Fruit fly (Drosophila melanogaster) whole organism, embryonic: ENCODE data around the gene Swip-1.
A peak's percentile ranks its signal among the peaks of the same experiment; 100 is the strongest.

ENCODE experiments used
- Abd-B ChIP-seq: fragments of 200-800 bp; sonication (Bioruptor generic); optimal IDR thresholded peaks from 2 replicates; lab custom pipeline; 2018; ENCODE audit warnings: missing biosample characterization, mild to moderate bottlenecking, missing genetic modification characterization, moderate library complexity
- Atf-2 ChIP-seq: fragments of 200-800 bp; sonication (Bioruptor generic); optimal IDR thresholded peaks from 2 replicates; lab custom pipeline; 2016; ENCODE audit warnings: missing biosample characterization, missing genetic modification characterization
- CG10209 ChIP-seq: fragments of 200-800 bp; sonication (Bioruptor generic); optimal IDR thresholded peaks from 3 replicates; lab custom pipeline; 2017; ENCODE audit warnings: missing biosample characterization, mild to moderate bottlenecking, missing genetic modification characterization, missing genetic modification reagents
- CG10959 ChIP-seq: fragments of 200-800 bp; sonication (Bioruptor generic); IDR thresholded peaks from 2 replicates; pipeline ENCODE4 v1.3.6; 2022; ENCODE audit warnings: missing biosample characterization, missing genetic modification characterization
- CG11085 ChIP-seq: fragments of 200-800 bp; sonication (Bioruptor generic); IDR thresholded peaks from 2 replicates; pipeline ENCODE4 v1.3.6; 2022; ENCODE audit warnings: missing biosample characterization, missing genetic modification characterization
- CG15073 ChIP-seq: fragments of 200-800 bp; sonication (Bioruptor generic); optimal IDR thresholded peaks from 2 replicates; lab custom pipeline; 2016; ENCODE audit warnings: missing biosample characterization, missing genetic modification characterization
- CG15514 ChIP-seq: fragments of 200-800 bp; sonication (Bioruptor generic); optimal IDR thresholded peaks from 3 replicates; lab custom pipeline; 2017; ENCODE audit warnings: missing biosample characterization, missing genetic modification characterization, mild to moderate bottlenecking, moderate library complexity, missing genetic modification reagents
- CG16815 ChIP-seq: fragments of 200-800 bp; sonication (Bioruptor generic); optimal IDR thresholded peaks from 3 replicates; lab custom pipeline; 2017; ENCODE audit warnings: missing biosample characterization, mild to moderate bottlenecking, missing genetic modification characterization
- CG17385 ChIP-seq: fragments of 200-800 bp; sonication (Bioruptor generic); optimal IDR thresholded peaks from 3 replicates; lab custom pipeline; 2018; ENCODE audit warnings: missing biosample characterization, mild to moderate bottlenecking, missing genetic modification characterization
- CG30403 ChIP-seq: fragments of 200-800 bp; sonication (Bioruptor generic); optimal IDR thresholded peaks from 3 replicates; lab custom pipeline; 2016; ENCODE audit warnings: missing biosample characterization, missing genetic modification characterization
- CG31388 ChIP-seq: fragments of 200-800 bp; sonication (Bioruptor generic); optimal IDR thresholded peaks from 2 replicates; lab custom pipeline; 2016; ENCODE audit warnings: missing biosample characterization, missing genetic modification characterization
- CG4617 ChIP-seq: fragments of 200-800 bp; sonication (Bioruptor generic); optimal IDR thresholded peaks from 3 replicates; lab custom pipeline; 2016; ENCODE audit warnings: missing biosample characterization, missing genetic modification characterization, borderline replicate concordance
- CG4854 ChIP-seq: fragments of 200-800 bp; sonication (Bioruptor generic); optimal IDR thresholded peaks from 2 replicates; lab custom pipeline; 2016; ENCODE audit warnings: missing biosample characterization, missing genetic modification characterization, inconsistent platforms
- CG5245 ChIP-seq: fragments of 200-800 bp; sonication (Bioruptor generic); optimal IDR thresholded peaks from 3 replicates; lab custom pipeline; 2016; ENCODE audit warnings: missing biosample characterization, missing genetic modification characterization
- CG6175 ChIP-seq: fragments of 200-800 bp; sonication (Bioruptor generic); IDR thresholded peaks from 3 replicates; pipeline ENCODE4 v1.3.6; 2022; ENCODE audit warnings: missing biosample characterization, missing genetic modification characterization
- CG6654 ChIP-seq: fragments of 200-800 bp; sonication (Bioruptor generic); optimal IDR thresholded peaks from 2 replicates; lab custom pipeline; 2017; ENCODE audit warnings: missing biosample characterization, mild to moderate bottlenecking, missing genetic modification characterization
- CG7987 ChIP-seq: fragments of 200-800 bp; sonication (Bioruptor generic); optimal IDR thresholded peaks from 2 replicates; lab custom pipeline; 2018; ENCODE audit warnings: missing biosample characterization, mild to moderate bottlenecking, missing genetic modification characterization, moderate library complexity
- CG9932 ChIP-seq: fragments of 200-800 bp; sonication (Bioruptor generic); IDR thresholded peaks from 2 replicates; pipeline ENCODE4 v1.3.6; 2022; ENCODE audit warnings: missing biosample characterization, missing genetic modification characterization
- Dfd ChIP-seq, 2 experiments: fragments of >200 bp; optimal IDR thresholded peaks; 2 replicates each; lab custom pipeline; 2017; ENCODE audit warnings: missing biosample characterization in 2 of 2, missing genetic modification characterization in 2 of 2
- Dip3 ChIP-seq: fragments of 200-800 bp; sonication (Bioruptor generic); optimal IDR thresholded peaks from 3 replicates; lab custom pipeline; 2016; ENCODE audit warnings: missing biosample characterization, missing genetic modification characterization
- Doc2 ChIP-seq: fragments of 200-800 bp; sonication (Bioruptor generic); IDR thresholded peaks from 2 replicates; pipeline ENCODE4 v1.3.6; 2022; ENCODE audit warnings: missing biosample characterization, missing genetic modification characterization
- Doc3 ChIP-seq: fragments of 200-800 bp; sonication (Bioruptor generic); IDR thresholded peaks from 3 replicates; pipeline ENCODE4 v1.3.6; 2022; ENCODE audit warnings: missing biosample characterization, missing genetic modification characterization; ENCODE audit not compliant: partially characterized antibody
- MESR4 ChIP-seq: fragments of 200-800 bp; sonication (Bioruptor generic); optimal IDR thresholded peaks from 2 replicates; lab custom pipeline; 2018; ENCODE audit warnings: missing biosample characterization, mild to moderate bottlenecking, missing genetic modification characterization, moderate library complexity
- Myb ChIP-seq: fragments of 200-800 bp; sonication (Bioruptor generic); optimal IDR thresholded peaks from 2 replicates; lab custom pipeline; 2016; ENCODE audit warnings: missing biosample characterization, missing genetic modification characterization
- Opbp ChIP-seq: fragments of 200-800 bp; sonication (Bioruptor generic); IDR thresholded peaks from 3 replicates; pipeline ENCODE4 v1.3.6; 2022; ENCODE audit warnings: missing biosample characterization, missing genetic modification characterization; ENCODE audit not compliant: partially characterized antibody
- Sin3A ChIP-seq: fragments of >200 bp; optimal IDR thresholded peaks from 2 replicates; lab custom pipeline; 2018
- Usf ChIP-seq: fragments of 200-800 bp; sonication (Bioruptor generic); optimal IDR thresholded peaks from 2 replicates; lab custom pipeline; 2017; ENCODE audit warnings: missing genotype, missing biosample characterization, missing genetic modification characterization
- ac ChIP-seq: fragments of 200-800 bp; sonication (Bioruptor generic); optimal IDR thresholded peaks from 3 replicates; lab custom pipeline; 2017; ENCODE audit warnings: missing biosample characterization, mild to moderate bottlenecking, missing genetic modification characterization
- ash1 ChIP-seq: fragments of 200-800 bp; sonication (Bioruptor generic); optimal IDR thresholded peaks from 2 replicates; lab custom pipeline; 2018; ENCODE audit warnings: missing biosample characterization, mild to moderate bottlenecking, missing genetic modification characterization
- ato ChIP-seq: fragments of 200-800 bp; sonication (Bioruptor generic); IDR thresholded peaks from 2 replicates; pipeline ENCODE4 v1.3.6; 2022; ENCODE audit warnings: missing biosample characterization, missing genetic modification characterization; ENCODE audit not compliant: partially characterized antibody
- bsh ChIP-seq, 2 experiments: fragments of 200-800 bp; sonication (Bioruptor generic); optimal IDR thresholded peaks; 2 replicates each; lab custom pipeline; 2017 to 2018; ENCODE audit warnings: mild to moderate bottlenecking in 2 of 2, missing biosample characterization in 2 of 2, missing genetic modification characterization in 2 of 2, moderate library complexity in 1 of 2
- cad ChIP-seq: fragments of >200 bp; optimal IDR thresholded peaks from 2 replicates; lab custom pipeline; 2017; ENCODE audit warnings: missing biosample characterization, missing genetic modification characterization
- cwo ChIP-seq: fragments of 200-800 bp; sonication (Bioruptor generic); optimal IDR thresholded peaks from 3 replicates; lab custom pipeline; 2017; ENCODE audit warnings: missing biosample characterization, missing genetic modification characterization, mild to moderate bottlenecking, moderate library complexity, missing genetic modification reagents
- dan ChIP-seq: fragments of 200-800 bp; sonication (Bioruptor generic); IDR thresholded peaks from 2 replicates; pipeline ENCODE4 v1.3.6; 2022; ENCODE audit warnings: missing biosample characterization, missing genetic modification characterization
- danr ChIP-seq: fragments of 200-800 bp; sonication (Bioruptor generic); IDR thresholded peaks from 2 replicates; pipeline ENCODE4 v1.3.6; 2022; ENCODE audit warnings: missing biosample characterization, missing genetic modification characterization
- eve ChIP-seq, 2 experiments: fragments of >200 bp; optimal IDR thresholded peaks; 2 replicates each; lab custom pipeline; 2017; ENCODE audit warnings: missing biosample characterization in 2 of 2, missing genetic modification characterization in 2 of 2
- ewg ChIP-seq: fragments of 200-800 bp; sonication (Bioruptor generic); optimal IDR thresholded peaks from 3 replicates; lab custom pipeline; 2017; ENCODE audit warnings: mild to moderate bottlenecking, missing biosample characterization, missing genetic modification reagents, missing genetic modification characterization
- gce ChIP-seq: fragments of 200-800 bp; sonication (Bioruptor generic); IDR thresholded peaks from 3 replicates; pipeline ENCODE4 v1.3.6; 2022; ENCODE audit warnings: missing biosample characterization, missing genetic modification characterization
- gsb-n ChIP-seq: fragments of 200-800 bp; sonication (Bioruptor generic); optimal IDR thresholded peaks from 3 replicates; lab custom pipeline; 2018; ENCODE audit warnings: missing biosample characterization, mild to moderate bottlenecking, missing genetic modification characterization
- hb ChIP-seq: fragments of 200-800 bp; sonication (Bioruptor generic); IDR thresholded peaks from 3 replicates; pipeline ENCODE4 v1.3.6; 2022; ENCODE audit warnings: missing biosample characterization, missing genetic modification characterization; ENCODE audit not compliant: partially characterized antibody
- lov ChIP-seq, 2 experiments: fragments of 200-800 bp in 1 of 2; fragments of >200 bp in 1 of 2; sonication (Bioruptor generic) in 1 of 2; IDR thresholded peaks in 1 of 2; optimal IDR thresholded peaks in 1 of 2; 2 replicates in 1 of 2; 3 replicates in 1 of 2; pipeline versions ENCODE4 v1.3.6 to Lab custom; 2017 to 2022; ENCODE audit warnings: missing biosample characterization in 1 of 2, missing genetic modification characterization in 1 of 2
- maf-S ChIP-seq: fragments of 200-800 bp; sonication (Bioruptor generic); optimal IDR thresholded peaks from 2 replicates; lab custom pipeline; 2016; ENCODE audit warnings: missing biosample characterization, missing genetic modification characterization
- nmo ChIP-seq: fragments of 200-800 bp; sonication (Bioruptor generic); optimal IDR thresholded peaks from 2 replicates; lab custom pipeline; 2018; ENCODE audit warnings: missing biosample characterization, mild to moderate bottlenecking, missing genetic modification characterization, moderate library complexity
- pzg ChIP-seq: fragments of 200-800 bp; sonication (Bioruptor generic); optimal IDR thresholded peaks from 3 replicates; lab custom pipeline; 2018; ENCODE audit warnings: missing biosample characterization, mild to moderate bottlenecking, missing genetic modification characterization, moderate library complexity
- ro ChIP-seq: fragments of 200-800 bp; sonication (Bioruptor generic); IDR thresholded peaks from 2 replicates; pipeline ENCODE4 v1.3.6; 2022; ENCODE audit warnings: missing biosample characterization, missing genetic modification characterization
- schlank ChIP-seq: fragments of 200-800 bp; sonication (Bioruptor generic); optimal IDR thresholded peaks from 2 replicates; lab custom pipeline; 2018; ENCODE audit warnings: missing biosample characterization, mild to moderate bottlenecking, missing genetic modification characterization
- so ChIP-seq: fragments of 200-800 bp; sonication (Bioruptor generic); IDR thresholded peaks from 3 replicates; pipeline ENCODE4 v1.3.6; 2022; ENCODE audit warnings: missing biosample characterization, missing genetic modification characterization
- tup ChIP-seq: fragments of 200-800 bp; sonication (Bioruptor generic); optimal IDR thresholded peaks from 2 replicates; lab custom pipeline; 2016; ENCODE audit warnings: missing biosample characterization, mild to moderate bottlenecking, missing genetic modification characterization, moderate library complexity
- vvl ChIP-seq: fragments of 200-800 bp; sonication (Bioruptor generic); IDR thresholded peaks from 2 replicates; pipeline ENCODE4 v1.3.6; 2022; ENCODE audit warnings: missing biosample characterization, missing genetic modification characterization
- zen2 ChIP-seq: fragments of 200-800 bp; sonication (Bioruptor generic); IDR thresholded peaks from 3 replicates; pipeline ENCODE4 v1.3.6; 2022; ENCODE audit warnings: missing biosample characterization, missing genetic modification characterization; ENCODE audit not compliant: partially characterized antibody
- zf30C ChIP-seq: fragments of 200-800 bp; sonication (Bioruptor generic); optimal IDR thresholded peaks from 3 replicates; lab custom pipeline; 2018; ENCODE audit warnings: missing biosample characterization, mild to moderate bottlenecking, missing genetic modification characterization

The Swip-1 gene

dm6 chr2L:18948724-18949108, 38.4 kb downstream of the Swip-1 start, which contains the start of gene CG10428 (continued):
- TF ChIP-seq CG7987 = no peak
- TF ChIP-seq Dfd (GFP tag; optimal IDR thresholded peaks at IDR 0.05; lab: Kevin White, UChicago) = no peak
- TF ChIP-seq hb = no peak
- TF ChIP-seq vvl (GFP tag; lab: Robert Waterston, UW) = no peak
- 0 out of 2 replicates have a peak, but pooled peaks have one; percentile 52 for TF ChIP-seq ato (GFP tag; lab: Robert Waterston, UW)
- TF ChIP-seq MESR4 (GFP tag; lab: Kevin White, UChicago) = peak; percentile 56
- no peak for TF ChIP-seq cad (GFP tag; lab: Kevin White, UChicago)
- no peak for TF ChIP-seq zen2 (GFP tag; lab: Robert Waterston, UW)
- TF ChIP-seq Usf (GFP tag; lab: Kevin White, UChicago) = no peak
- TF ChIP-seq ewg (GFP tag; lab: Kevin White, UChicago) = no peak
- TF ChIP-seq so (GFP tag; lab: Robert Waterston, UW) = no peak
- TF ChIP-seq maf-S (GFP tag; lab: Kevin White, UChicago) = no peak
- no peak for TF ChIP-seq Doc2 (GFP tag; lab: Robert Waterston, UW)
- TF ChIP-seq ash1 (GFP tag; lab: Kevin White, UChicago) = no peak
- TF ChIP-seq CG31388 (GFP tag; lab: Kevin White, UChicago) = no peak
- peak; percentile 64 for TF ChIP-seq CG4617
- peak; percentile 45; the same call in 1 of the 3 replicates for TF ChIP-seq Opbp (GFP tag; lab: Robert Waterston, UW)
- peak; percentile 99 for TF ChIP-seq CG17385 (GFP tag; lab: Kevin White, UChicago)
- no peak for TF ChIP-seq CG16815 (GFP tag; lab: Kevin White, UChicago)
- TF ChIP-seq CG30403 (GFP tag; lab: Kevin White, UChicago) = no peak
- no peak for TF ChIP-seq eve (GFP tag; optimal IDR thresholded peaks at IDR 0.05; lab: Kevin White, UChicago)
- TF ChIP-seq danr = no peak
- no peak for TF ChIP-seq CG5245 (GFP tag; lab: Kevin White, UChicago)
- no peak for TF ChIP-seq CG6654 (GFP tag; lab: Kevin White, UChicago)
- TF ChIP-seq CG9932 = no peak
- no peak for TF ChIP-seq lov (optimal IDR thresholded peaks at IDR 0.05; lab: Kevin White, UChicago)
- no peak for TF ChIP-seq lov (GFP tag; IDR thresholded peaks at IDR 0.05; lab: Robert Waterston, UW)
- TF ChIP-seq CG15514 = peak; percentile 36
- no peak for TF ChIP-seq tup
- peak; percentile 69 for TF ChIP-seq pzg (GFP tag; lab: Kevin White, UChicago)
- TF ChIP-seq CG10209 (GFP tag; lab: Kevin White, UChicago) = no peak
- TF ChIP-seq Sin3A = no peak
- TF ChIP-seq gce (GFP tag; lab: Robert Waterston, UW) = no peak

- TF ChIP-seq Myb (GFP tag; lab: Kevin White, UChicago) (no peak), schlank (tag; lab: Kevin White, UChicago) (no peak), ac (GFP tag; lab: Kevin White, UChicago) (no peak), Abd-B (GFP tag; lab: Kevin White, UChicago) (peak; percentile 47), cwo (peak; percentile 25), ro (GFP tag; lab: Robert Waterston, UW) (no peak), Atf-2 (GFP tag; lab: Kevin White, UChicago) (peak; percentile 39), nmo (GFP tag; lab: Kevin White, UChicago) (peak; percentile 86), bsh (GFP tag; optimal IDR thresholded peaks at IDR 0.05; lab: Kevin White, UChicago) (peak; percentile 93 to 95), Dip3 (GFP tag; lab: Kevin White, UChicago) (peak; percentile 3), dan (no peak), CG15073 (GFP tag; lab: Kevin White, UChicago) (peak; percentile 37), zf30C (GFP tag; lab: Kevin White, UChicago) (no peak), Doc3 (GFP tag; lab: Robert Waterston, UW) (no peak), CG10959 (GFP tag; lab: Robert Waterston, UW) (no peak), gsb-n (tag; lab: Kevin White, UChicago) (peak; percentile 78), CG6175 (GFP tag; lab: Robert Waterston, UW) (no peak), CG11085 (GFP tag; lab: Robert Waterston, UW) (no peak), CG4854 (GFP tag; lab: Kevin White, UChicago) (no peak)
Measured at dm6 chr2L:18948065-18948723, 38.9 kb downstream of the Swip-1 start.
